Worm (Caenorhabditis elegans): Measurements from ENCODE around the gene ZK666.4.

Gene ZK666.4

DNA sequence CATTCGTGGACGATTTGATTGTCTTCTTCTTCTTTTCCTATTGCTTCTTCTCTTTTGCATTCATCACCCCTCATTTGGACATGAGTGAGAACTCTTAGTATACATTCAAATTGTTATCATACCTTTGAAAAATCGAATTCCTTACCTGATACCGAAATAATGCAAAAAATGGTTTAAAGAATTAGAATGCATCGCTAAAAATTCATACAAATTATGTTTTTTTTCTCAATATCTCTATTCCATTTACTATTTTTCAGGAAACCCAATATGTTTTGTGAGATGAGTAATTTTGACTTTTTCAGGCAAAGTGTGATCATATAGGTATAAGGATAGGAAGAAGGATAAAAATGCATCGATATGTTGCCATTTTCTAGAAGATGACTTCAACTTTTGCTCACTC, 20.1 kb upstream of the ZK666.4 start, which contains the start of gene ZK673.11:
ZK673.11 (plus strand) TSS at position 301 of the 400 bp plus-strand sequence.
- TF ChIP-seq ceh-34 (tag; optimal IDR thresholded peaks at IDR 0.05) (no peak), ttx-3 (tag; optimal IDR thresholded peaks at IDR 0.05) (no peak), ceh-48 (tag; optimal IDR thresholded peaks at IDR 0.05) (no peak), ztf-16 (tag; optimal IDR thresholded peaks at IDR 0.05) (no peak), sdc-2 (tag; optimal IDR thresholded peaks at IDR 0.05) (no peak), ahr-1 (tag; optimal IDR thresholded peaks at IDR 0.05) (no peak), lin-11 (tag; optimal IDR thresholded peaks at IDR 0.05) (no peak), fax-1 (tag; optimal IDR thresholded peaks at IDR 0.05) (no peak), unc-42 (tag; optimal IDR thresholded peaks at IDR 0.05) (no peak), Y22D7AL.16 (tag; optimal IDR thresholded peaks at IDR 0.05) (no peak), ceh-24 (tag; optimal IDR thresholded peaks at IDR 0.05) (no peak), ceh-30 (tag; optimal IDR thresholded peaks at IDR 0.05) (no peak), elt-2 (tag; optimal IDR thresholded peaks at IDR 0.05) (no peak)

DNA sequence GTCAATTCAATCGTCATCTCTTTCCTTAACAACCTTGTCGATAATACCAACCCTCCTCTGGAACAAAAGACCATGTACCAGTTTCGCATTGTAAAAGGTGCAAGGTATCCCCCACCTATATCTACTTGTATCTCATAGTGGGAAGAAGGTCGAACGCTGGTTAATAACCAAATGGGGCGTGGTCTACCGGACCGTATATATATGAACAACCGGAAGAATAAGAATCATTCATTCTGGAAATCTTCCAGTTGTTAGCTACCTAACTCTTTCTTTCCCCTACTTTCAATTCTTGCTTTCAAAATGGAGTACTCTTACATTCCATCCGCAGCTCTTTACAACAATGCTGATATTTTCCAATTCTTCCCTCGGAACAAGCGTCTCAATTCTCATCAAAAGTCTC, 15.9 kb upstream of the ZK666.4 start, which contains the start of gene ZK673.5:
ZK673.5 (plus strand) TSS at position 301 of the 400 bp plus-strand sequence.
- TF ChIP-seq ceh-34 (tag; optimal IDR thresholded peaks at IDR 0.05) (no peak), pha-2 (tag; optimal IDR thresholded peaks at IDR 0.05) (no peak), che-1 (tag; optimal IDR thresholded peaks at IDR 0.05) (no peak), rnt-1 (tag; optimal IDR thresholded peaks at IDR 0.05) (no peak), Y22D7AL.16 (tag; optimal IDR thresholded peaks at IDR 0.05) (no peak), ceh-30 (tag; optimal IDR thresholded peaks at IDR 0.05) (no peak), K02D7.2 (tag; optimal IDR thresholded peaks at IDR 0.05) (no peak), odd-2 (tag; optimal IDR thresholded peaks at IDR 0.05) (no peak), ceh-48 (tag; optimal IDR thresholded peaks at IDR 0.05) (no peak)

- TF ChIP-seq unc-42 (tag; optimal IDR thresholded peaks at IDR 0.05) (no peak), unc-55 (GFP tag; optimal IDR thresholded peaks at IDR 0.05) (no peak), nhr-232 (tag; optimal IDR thresholded peaks at IDR 0.05) (no peak), ceh-6 (GFP tag; optimal IDR thresholded peaks at IDR 0.05) (no peak)
Measured at ce11 chrII:10464230-10464920, 12.7 kb upstream of the ZK666.4 start, which contains the start of the genes ZK673.6 and sdz-37. Gene ZK673.6 (minus strand): TSS chrII:10464330. Gene sdz-37 (plus strand): TSS chrII:10464870.

- TF ChIP-seq sox-4 (tag; optimal IDR thresholded peaks at IDR 0.05) = no peak
- TF ChIP-seq madf-2 (tag; optimal IDR thresholded peaks at IDR 0.05) = no peak
- no peak for TF ChIP-seq pax-1 (tag; optimal IDR thresholded peaks at IDR 0.05)
- TF ChIP-seq fax-1 (tag; optimal IDR thresholded peaks at IDR 0.05) = no peak
- TF ChIP-seq ceh-22 (tag; optimal IDR thresholded peaks at IDR 0.05) = no peak
- no peak for TF ChIP-seq ceh-6 (GFP tag; optimal IDR thresholded peaks at IDR 0.05)
- no peak for TF ChIP-seq F13H6.1 (tag; optimal IDR thresholded peaks at IDR 0.05)
Measured at ce11 chrII:10466552-10466951, 10.5 kb upstream of the ZK666.4 start, which contains the start of gene tnc-2. Gene tnc-2 (plus strand): TSS chrII:10466852.

DNA sequence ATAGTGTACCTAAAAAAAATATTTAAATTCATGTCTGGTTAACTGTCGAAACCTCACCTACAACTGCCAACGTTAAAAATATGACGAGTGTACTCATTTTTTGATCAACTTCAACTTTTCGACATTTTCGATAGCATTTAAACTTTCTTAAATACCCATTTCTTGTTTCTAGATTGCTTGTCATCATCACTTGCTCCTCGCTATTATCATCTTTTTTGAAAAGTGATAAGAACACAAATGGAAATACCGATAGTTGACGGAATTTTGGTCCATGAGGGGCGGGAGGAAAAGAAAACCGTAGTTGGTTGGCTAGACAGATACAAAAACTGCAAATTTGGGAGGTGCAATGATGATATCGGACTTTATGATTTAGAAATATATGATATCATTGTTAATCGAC, 6.9 kb upstream of the ZK666.4 start, which contains the start of gene clec-143:
clec-143 (minus strand) TSS at position 139 of the 400 bp plus-strand sequence.
- TF ChIP-seq hlh-6 (tag; optimal IDR thresholded peaks at IDR 0.05) = no peak
- no peak for TF ChIP-seq lim-6 (tag; optimal IDR thresholded peaks at IDR 0.05)
- no peak for TF ChIP-seq elt-4 (tag; optimal IDR thresholded peaks at IDR 0.05)
- TF ChIP-seq madf-2 (tag; optimal IDR thresholded peaks at IDR 0.05) = no peak

- TF ChIP-seq elt-2 (tag; optimal IDR thresholded peaks at IDR 0.05) (no peak), gmeb-2 (tag; optimal IDR thresholded peaks at IDR 0.05) (no peak), ceh-34 (tag; optimal IDR thresholded peaks at IDR 0.05) (no peak), unc-3 (GFP tag; conservative IDR thresholded peaks at IDR 0.05) (no peak), unc-3 (tag; optimal IDR thresholded peaks at IDR 0.05) (no peak), ref-2 (tag; optimal IDR thresholded peaks at IDR 0.05) (no peak), pqm-1 (tag; optimal IDR thresholded peaks at IDR 0.05) (no peak), ztf-16 (tag; optimal IDR thresholded peaks at IDR 0.05) (no peak), hlh-6 (tag; optimal IDR thresholded peaks at IDR 0.05) (no peak), pha-2 (tag; optimal IDR thresholded peaks at IDR 0.05) (no peak), syd-9 (tag; optimal IDR thresholded peaks at IDR 0.05) (no peak), ceh-2 (tag; optimal IDR thresholded peaks at IDR 0.05) (no peak), pat-9 (tag; optimal IDR thresholded peaks at IDR 0.05) (no peak), pha-4 (tag; optimal IDR thresholded peaks at IDR 0.05) (no peak), dve-1 (tag; optimal IDR thresholded peaks at IDR 0.05) (no peak), mec-3 (tag; optimal IDR thresholded peaks at IDR 0.05; ENCODE audit: borderline replicate concordance) (no peak), elt-4 (tag; optimal IDR thresholded peaks at IDR 0.05) (no peak), lin-11 (tag; optimal IDR thresholded peaks at IDR 0.05) (no peak), ceh-14 (tag; optimal IDR thresholded peaks at IDR 0.05) (no peak), madf-2 (tag; optimal IDR thresholded peaks at IDR 0.05) (no peak), hlh-15 (tag; optimal IDR thresholded peaks at IDR 0.05) (no peak)
Measured at ce11 chrII:10471247-10471646, 5.8 kb upstream of the ZK666.4 start, which contains the start of gene ZK666.1. Gene ZK666.1 (minus strand): TSS chrII:10471347.
